Worm (Caenorhabditis elegans): ENCODE data around the gene gldi-3.

The gldi-3 gene

ce11 chrII:9258034-9258556, 21.8 kb downstream of the gldi-3 start:
- no peak for TF ChIP-seq scrt-1 (GFP tag; IDR thresholded peaks at IDR 0.05)
- TF ChIP-seq B0310.2 (tag; optimal IDR thresholded peaks at IDR 0.05), result peak; percentile 51
- peak; percentile 80 for TF ChIP-seq ama-1 (optimal IDR thresholded peaks at IDR 0.05)
- no peak for TF ChIP-seq sea-1 (GFP tag; conservative IDR thresholded peaks at IDR 0.05)
- TF ChIP-seq hmg-4 (GFP tag; optimal IDR thresholded peaks at IDR 0.05), result peak; percentile 35
- no peak for TF ChIP-seq hnd-1 (tag; optimal IDR thresholded peaks at IDR 0.05)

ce11 chrII:9254187-9254586, 25.7 kb downstream of the gldi-3 start, which contains the start of gene nlp-82:
TSS of gene nlp-82 (minus strand) at chrII:9254287.
- TF ChIP-seq aly-1 (tag; optimal IDR thresholded peaks at IDR 0.05) (no peak), F13C5.2 (tag; optimal IDR thresholded peaks at IDR 0.05) (no peak), pes-1 (GFP tag; IDR thresholded peaks at IDR 0.05) (no peak), hmbx-1 (tag; optimal IDR thresholded peaks at IDR 0.05) (no peak), tbx-37 (GFP tag; conservative IDR thresholded peaks at IDR 0.05) (no peak), scrt-1 (GFP tag; IDR thresholded peaks at IDR 0.05) (no peak), flt-1 (GFP tag; IDR thresholded peaks at IDR 0.05) (no peak)

ce11 chrII:9251529-9251928, 28.4 kb downstream of the gldi-3 start:
- no peak for TF ChIP-seq flt-1 (GFP tag; IDR thresholded peaks at IDR 0.05)
- no peak for TF ChIP-seq F13C5.2 (tag; optimal IDR thresholded peaks at IDR 0.05)
- TF ChIP-seq pes-1 (GFP tag; IDR thresholded peaks at IDR 0.05), result no peak
- no peak for TF ChIP-seq tra-4 (tag; optimal IDR thresholded peaks at IDR 0.05)
- no peak for TF ChIP-seq hmg-4 (GFP tag; optimal IDR thresholded peaks at IDR 0.05)
- no peak for TF ChIP-seq B0310.2 (tag; optimal IDR thresholded peaks at IDR 0.05)
- TF ChIP-seq sea-1 (GFP tag; conservative IDR thresholded peaks at IDR 0.05), result no peak
- no peak for TF ChIP-seq ama-1 (optimal IDR thresholded peaks at IDR 0.05)
- TF ChIP-seq tbx-37 (GFP tag; conservative IDR thresholded peaks at IDR 0.05), result no peak
- no peak for TF ChIP-seq aly-1 (tag; optimal IDR thresholded peaks at IDR 0.05)
- no peak for TF ChIP-seq ets-7 (tag; optimal IDR thresholded peaks at IDR 0.05)
- TF ChIP-seq hnd-1 (tag; optimal IDR thresholded peaks at IDR 0.05), result no peak

- TF ChIP-seq ama-1 (optimal IDR thresholded peaks at IDR 0.05), result no peak
- no peak for TF ChIP-seq sea-1 (GFP tag; conservative IDR thresholded peaks at IDR 0.05)
- TF ChIP-seq tra-4 (tag; optimal IDR thresholded peaks at IDR 0.05), result no peak
- no peak for TF ChIP-seq hmbx-1 (tag; optimal IDR thresholded peaks at IDR 0.05)
- no peak for TF ChIP-seq hmg-4 (GFP tag; optimal IDR thresholded peaks at IDR 0.05)
- TF ChIP-seq tbx-37 (GFP tag; conservative IDR thresholded peaks at IDR 0.05), result no peak
- no peak for TF ChIP-seq F13C5.2 (tag; optimal IDR thresholded peaks at IDR 0.05)
- no peak for TF ChIP-seq flt-1 (GFP tag; IDR thresholded peaks at IDR 0.05)
- TF ChIP-seq hnd-1 (tag; optimal IDR thresholded peaks at IDR 0.05), result no peak
- TF ChIP-seq ets-7 (tag; optimal IDR thresholded peaks at IDR 0.05), result no peak
- TF ChIP-seq ceh-13 (GFP tag; optimal IDR thresholded peaks at IDR 0.05), result no peak
- no peak for TF ChIP-seq pes-1 (GFP tag; IDR thresholded peaks at IDR 0.05)
- TF ChIP-seq tbx-11 (GFP tag; IDR thresholded peaks at IDR 0.05), result no peak
- no peak for TF ChIP-seq scrt-1 (GFP tag; IDR thresholded peaks at IDR 0.05)
- no peak for TF ChIP-seq ceh-36 (tag; optimal IDR thresholded peaks at IDR 0.05)
These were observed 29.5 kb downstream of the gldi-3 start, which contains the start of gene T26C5.4 for ce11 chrII:9250422-9250821. TSS of gene T26C5.4 (minus strand) at chrII:9250522.

- TF ChIP-seq aly-1 (tag; optimal IDR thresholded peaks at IDR 0.05), result no peak
- TF ChIP-seq tra-4 (tag; optimal IDR thresholded peaks at IDR 0.05), result no peak
- no peak for TF ChIP-seq pes-1 (GFP tag; IDR thresholded peaks at IDR 0.05)
These were observed 33.2 kb downstream of the gldi-3 start, which contains the start of gene T26C5.5 for ce11 chrII:9246648-9247047. TSS of gene T26C5.5 (minus strand) at chrII:9246748.

ce11 chrII:9242804-9243203, 37.1 kb downstream of the gldi-3 start:
- peak; percentile 23 for TF ChIP-seq F13C5.2 (tag; optimal IDR thresholded peaks at IDR 0.05)
- no peak for TF ChIP-seq flt-1 (GFP tag; IDR thresholded peaks at IDR 0.05)

ce11 chrII:9241610-9242009, 38.3 kb downstream of the gldi-3 start:
- TF ChIP-seq tbx-37 (GFP tag; conservative IDR thresholded peaks at IDR 0.05), result no peak

ce11 chrII:9237719-9238118, 42.2 kb downstream of the gldi-3 start:
- TF ChIP-seq ceh-36 (tag; optimal IDR thresholded peaks at IDR 0.05), result no peak
- TF ChIP-seq tbx-11 (GFP tag; IDR thresholded peaks at IDR 0.05), result no peak
- TF ChIP-seq ama-1 (optimal IDR thresholded peaks at IDR 0.05), result no peak
- no peak for TF ChIP-seq hmg-4 (GFP tag; optimal IDR thresholded peaks at IDR 0.05)
- no peak for TF ChIP-seq tbx-37 (GFP tag; conservative IDR thresholded peaks at IDR 0.05)
- no peak for TF ChIP-seq B0310.2 (tag; optimal IDR thresholded peaks at IDR 0.05)
- no peak for TF ChIP-seq hnd-1 (tag; optimal IDR thresholded peaks at IDR 0.05)
- no peak for TF ChIP-seq hmbx-1 (tag; optimal IDR thresholded peaks at IDR 0.05)
- no peak for TF ChIP-seq aly-1 (tag; optimal IDR thresholded peaks at IDR 0.05)
- TF ChIP-seq tra-4 (tag; optimal IDR thresholded peaks at IDR 0.05), result no peak
- no peak for TF ChIP-seq F13C5.2 (tag; optimal IDR thresholded peaks at IDR 0.05)
- no peak for TF ChIP-seq scrt-1 (GFP tag; IDR thresholded peaks at IDR 0.05)
- TF ChIP-seq pes-1 (GFP tag; IDR thresholded peaks at IDR 0.05), result no peak
- no peak for TF ChIP-seq ets-7 (tag; optimal IDR thresholded peaks at IDR 0.05)
- no peak for TF ChIP-seq sea-1 (GFP tag; conservative IDR thresholded peaks at IDR 0.05)
- no peak for TF ChIP-seq flt-1 (GFP tag; IDR thresholded peaks at IDR 0.05)
- TF ChIP-seq ceh-13 (GFP tag; optimal IDR thresholded peaks at IDR 0.05), result no peak

- TF ChIP-seq flt-1 (GFP tag; IDR thresholded peaks at IDR 0.05) (no peak), pes-1 (GFP tag; IDR thresholded peaks at IDR 0.05) (no peak), F13C5.2 (tag; optimal IDR thresholded peaks at IDR 0.05) (no peak)
These were observed 42.9 kb downstream of the gldi-3 start for ce11 chrII:9236972-9237371.

Data from whole organism, early embryonic.